Worm (Caenorhabditis elegans): ENCODE results near the gene F19B10.4.

Gene F19B10.4

ce11 chrII:3659776-3660175 lies at the start of gene F19B10.4:
Gene F19B10.4 (plus strand): TSS chrII:3660076.
- TF ChIP-seq tab-1 (GFP tag; IDR thresholded peaks at IDR 0.05) = no peak

DNA sequence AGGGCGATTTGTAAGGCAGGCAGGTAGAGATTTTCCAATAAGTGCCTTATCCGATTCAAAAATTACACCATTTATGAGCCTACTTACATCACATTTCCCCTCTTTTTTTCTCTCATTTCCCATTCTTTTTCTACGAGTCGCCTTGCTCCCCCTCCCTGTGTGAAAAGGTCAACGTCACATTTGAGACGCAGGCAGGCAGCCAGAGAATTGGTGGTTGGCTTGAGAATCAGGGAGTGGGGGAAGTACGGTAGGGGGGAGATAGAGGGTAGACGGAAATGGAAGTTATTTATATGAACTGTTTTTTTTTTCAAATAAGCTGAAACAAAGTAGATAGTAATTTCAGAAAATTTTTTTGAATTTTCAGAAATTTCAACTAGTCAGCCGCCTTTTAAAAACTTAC lies 43.3 kb upstream of the F19B10.4 start:
- TF ChIP-seq cog-1 (tag; optimal IDR thresholded peaks at IDR 0.05) (no peak), tab-1 (GFP tag; IDR thresholded peaks at IDR 0.05) (no peak), klf-2 (GFP tag; conservative IDR thresholded peaks at IDR 0.05) (no peak), ref-1 (GFP tag; conservative IDR thresholded peaks at IDR 0.05) (no peak), ztf-29 (GFP tag; IDR thresholded peaks at IDR 0.05) (no peak), T22C8.4 (GFP tag; IDR thresholded peaks at IDR 0.05) (no peak), ztf-23 (GFP tag; IDR thresholded peaks at IDR 0.05) (no peak), med-1 (GFP tag; optimal IDR thresholded peaks at IDR 0.05; ENCODE audit: insufficient read depth) (no peak), flt-1 (GFP tag; IDR thresholded peaks at IDR 0.05) (no peak)

- TF ChIP-seq ztf-29 (GFP tag; IDR thresholded peaks at IDR 0.05) = no peak
- TF ChIP-seq klf-2 (GFP tag; conservative IDR thresholded peaks at IDR 0.05) = no peak
- no peak for TF ChIP-seq cog-1 (tag; optimal IDR thresholded peaks at IDR 0.05)
- TF ChIP-seq ref-1 (GFP tag; conservative IDR thresholded peaks at IDR 0.05) = no peak
- no peak for TF ChIP-seq tab-1 (GFP tag; IDR thresholded peaks at IDR 0.05)
- TF ChIP-seq T22C8.4 (GFP tag; IDR thresholded peaks at IDR 0.05) = no peak
- no peak for TF ChIP-seq med-1 (GFP tag; optimal IDR thresholded peaks at IDR 0.05; ENCODE audit: insufficient read depth)
- TF ChIP-seq flt-1 (GFP tag; IDR thresholded peaks at IDR 0.05) = no peak
- TF ChIP-seq ztf-23 (GFP tag; IDR thresholded peaks at IDR 0.05) = no peak
Measured at ce11 chrII:3617512-3617911, 42.4 kb upstream of the F19B10.4 start, which contains the start of gene F40E12.1. Gene F40E12.1 (plus strand): TSS chrII:3617812.

DNA sequence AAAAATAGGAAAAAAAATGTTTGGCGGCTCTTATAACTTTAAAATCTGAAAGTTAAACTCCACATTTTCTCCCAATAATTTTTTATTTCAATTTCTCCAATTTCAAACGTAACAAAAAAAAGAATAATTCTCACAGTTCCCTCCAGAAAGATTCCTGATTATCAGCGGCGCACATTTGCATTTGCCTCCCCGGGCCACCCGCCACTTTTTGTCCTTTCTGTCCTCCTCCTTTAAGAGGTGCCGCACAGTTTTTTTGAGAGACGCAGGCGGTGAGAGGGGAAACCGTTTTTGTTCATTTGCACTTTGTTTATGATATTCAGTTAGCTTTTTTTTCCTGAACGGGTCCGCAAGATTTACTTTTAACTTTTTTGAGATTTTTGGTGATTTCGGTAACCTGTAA lies 39.0 kb upstream of the F19B10.4 start:
- TF ChIP-seq T22C8.4 (GFP tag; IDR thresholded peaks at IDR 0.05) (no peak), ztf-29 (GFP tag; IDR thresholded peaks at IDR 0.05) (no peak), tab-1 (GFP tag; IDR thresholded peaks at IDR 0.05) (no peak), flt-1 (GFP tag; IDR thresholded peaks at IDR 0.05) (no peak), med-1 (GFP tag; optimal IDR thresholded peaks at IDR 0.05; ENCODE audit: insufficient read depth) (no peak), cog-1 (tag; optimal IDR thresholded peaks at IDR 0.05) (no peak), ztf-23 (GFP tag; IDR thresholded peaks at IDR 0.05) (no peak), ref-1 (GFP tag; conservative IDR thresholded peaks at IDR 0.05) (no peak), klf-2 (GFP tag; conservative IDR thresholded peaks at IDR 0.05) (no peak)

DNA sequence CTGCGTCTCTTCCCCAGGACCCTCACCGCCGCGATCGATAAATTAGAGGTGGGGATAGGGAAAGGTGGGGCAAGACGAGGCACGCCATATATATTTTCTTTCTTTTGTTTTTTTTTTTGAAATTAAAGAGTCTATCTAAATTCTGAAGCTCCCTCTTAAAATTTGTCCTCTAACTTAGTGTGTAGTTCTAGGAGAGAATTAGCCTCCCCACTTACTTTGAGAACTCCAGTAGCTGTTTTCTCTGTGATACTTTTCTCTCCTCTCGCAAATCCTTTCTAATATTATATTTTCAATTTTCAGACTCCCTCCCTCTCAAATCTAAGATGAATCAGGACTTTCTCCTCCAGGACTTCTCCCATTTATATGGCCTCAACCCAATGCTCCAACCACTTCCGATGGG lies 37.9 kb upstream of the F19B10.4 start, which contains the start of gene M151.7:
M151.7 (plus strand) TSS at position 301 of the 400 bp plus-strand sequence.
- no peak for TF ChIP-seq klf-2 (GFP tag; conservative IDR thresholded peaks at IDR 0.05)
- TF ChIP-seq flt-1 (GFP tag; IDR thresholded peaks at IDR 0.05) = no peak
- no peak for TF ChIP-seq tab-1 (GFP tag; IDR thresholded peaks at IDR 0.05)
- no peak for TF ChIP-seq med-1 (GFP tag; optimal IDR thresholded peaks at IDR 0.05; ENCODE audit: insufficient read depth)
- no peak for TF ChIP-seq cog-1 (tag; optimal IDR thresholded peaks at IDR 0.05)
- TF ChIP-seq T22C8.4 (GFP tag; IDR thresholded peaks at IDR 0.05) = no peak
- TF ChIP-seq ztf-23 (GFP tag; IDR thresholded peaks at IDR 0.05) = no peak
- TF ChIP-seq ztf-29 (GFP tag; IDR thresholded peaks at IDR 0.05) = no peak
- no peak for TF ChIP-seq ref-1 (GFP tag; conservative IDR thresholded peaks at IDR 0.05)

ce11 chrII:3626872-3627271 lies 33.0 kb upstream of the F19B10.4 start, which contains the start of gene M151.3:
Gene M151.3 (plus strand): TSS chrII:3627172.
- TF ChIP-seq cog-1 (tag; optimal IDR thresholded peaks at IDR 0.05) (no peak), ztf-29 (GFP tag; IDR thresholded peaks at IDR 0.05) (no peak)

- no peak for TF ChIP-seq klf-2 (GFP tag; conservative IDR thresholded peaks at IDR 0.05)
- TF ChIP-seq ztf-23 (GFP tag; IDR thresholded peaks at IDR 0.05) = no peak
- no peak for TF ChIP-seq flt-1 (GFP tag; IDR thresholded peaks at IDR 0.05)
- TF ChIP-seq med-1 (GFP tag; optimal IDR thresholded peaks at IDR 0.05; ENCODE audit: insufficient read depth) = no peak
- TF ChIP-seq tab-1 (GFP tag; IDR thresholded peaks at IDR 0.05) = no peak
Measured at ce11 chrII:3630810-3631209, 29.1 kb upstream of the F19B10.4 start, which contains the start of gene M151.2. Gene M151.2 (plus strand): TSS chrII:3631110.

DNA sequence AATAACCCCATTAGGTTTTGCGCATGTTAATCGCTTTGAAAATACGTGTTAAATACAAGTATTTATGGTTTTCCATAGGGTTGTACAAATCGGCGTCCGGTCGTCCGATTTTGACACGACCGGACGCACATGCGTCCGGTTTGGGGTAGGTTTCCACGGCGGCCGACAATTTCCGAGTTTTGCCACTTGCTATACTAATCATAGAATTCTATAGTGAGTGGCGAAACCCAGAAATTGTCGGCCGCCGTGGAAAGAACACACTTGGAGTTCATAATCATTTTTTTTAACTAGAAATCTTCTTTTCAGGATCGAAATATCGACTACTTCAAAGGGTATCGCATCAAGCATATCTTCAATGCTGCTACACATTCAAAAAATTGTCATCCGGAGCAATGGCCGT lies 25.1 kb upstream of the F19B10.4 start:
- TF ChIP-seq flt-1 (GFP tag; IDR thresholded peaks at IDR 0.05) = no peak
- no peak for TF ChIP-seq klf-2 (GFP tag; conservative IDR thresholded peaks at IDR 0.05)
- no peak for TF ChIP-seq cog-1 (tag; optimal IDR thresholded peaks at IDR 0.05)
- no peak for TF ChIP-seq ref-1 (GFP tag; conservative IDR thresholded peaks at IDR 0.05)
- TF ChIP-seq med-1 (GFP tag; optimal IDR thresholded peaks at IDR 0.05; ENCODE audit: insufficient read depth) = no peak
- no peak for TF ChIP-seq ztf-29 (GFP tag; IDR thresholded peaks at IDR 0.05)
- TF ChIP-seq T22C8.4 (GFP tag; IDR thresholded peaks at IDR 0.05) = no peak
- TF ChIP-seq ztf-23 (GFP tag; IDR thresholded peaks at IDR 0.05) = no peak
- TF ChIP-seq tab-1 (GFP tag; IDR thresholded peaks at IDR 0.05) = no peak

DNA sequence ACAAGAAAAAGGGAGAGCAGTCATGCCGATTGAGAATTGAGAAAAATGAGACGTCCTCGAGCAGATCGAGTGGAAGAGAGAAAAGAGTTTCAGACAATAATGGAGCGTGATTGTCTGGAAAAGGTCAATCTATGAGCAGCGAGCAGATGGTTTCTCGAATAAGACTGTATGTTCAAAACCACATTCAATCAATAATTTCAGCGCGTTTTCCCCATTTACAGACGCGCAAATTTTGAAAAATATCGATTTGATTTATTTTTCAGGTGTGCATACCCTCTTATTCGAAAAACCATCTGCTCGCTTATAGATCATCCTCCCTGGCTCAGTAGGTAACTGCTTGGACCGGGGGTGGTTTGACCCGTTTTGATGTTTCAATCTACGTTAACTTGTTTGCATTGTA lies 20.6 kb upstream of the F19B10.4 start, which contains the start of gene fbxb-31:
fbxb-31 (minus strand) TSS at position 101 of the 400 bp plus-strand sequence.
- TF ChIP-seq ztf-23 (GFP tag; IDR thresholded peaks at IDR 0.05) (no peak), tab-1 (GFP tag; IDR thresholded peaks at IDR 0.05) (no peak)

- TF ChIP-seq klf-2 (GFP tag; conservative IDR thresholded peaks at IDR 0.05) = no peak
- no peak for TF ChIP-seq tab-1 (GFP tag; IDR thresholded peaks at IDR 0.05)
- no peak for TF ChIP-seq cog-1 (tag; optimal IDR thresholded peaks at IDR 0.05)
- no peak for TF ChIP-seq T22C8.4 (GFP tag; IDR thresholded peaks at IDR 0.05)
- no peak for TF ChIP-seq ref-1 (GFP tag; conservative IDR thresholded peaks at IDR 0.05)
- no peak for TF ChIP-seq ztf-29 (GFP tag; IDR thresholded peaks at IDR 0.05)
- TF ChIP-seq flt-1 (GFP tag; IDR thresholded peaks at IDR 0.05) = no peak
- no peak for TF ChIP-seq ztf-23 (GFP tag; IDR thresholded peaks at IDR 0.05)
- no peak for TF ChIP-seq med-1 (GFP tag; optimal IDR thresholded peaks at IDR 0.05; ENCODE audit: insufficient read depth)
Measured at ce11 chrII:3640197-3640596, 19.7 kb upstream of the F19B10.4 start, which contains the start of gene M151.10. Gene M151.10 (minus strand): TSS chrII:3640297.

DNA sequence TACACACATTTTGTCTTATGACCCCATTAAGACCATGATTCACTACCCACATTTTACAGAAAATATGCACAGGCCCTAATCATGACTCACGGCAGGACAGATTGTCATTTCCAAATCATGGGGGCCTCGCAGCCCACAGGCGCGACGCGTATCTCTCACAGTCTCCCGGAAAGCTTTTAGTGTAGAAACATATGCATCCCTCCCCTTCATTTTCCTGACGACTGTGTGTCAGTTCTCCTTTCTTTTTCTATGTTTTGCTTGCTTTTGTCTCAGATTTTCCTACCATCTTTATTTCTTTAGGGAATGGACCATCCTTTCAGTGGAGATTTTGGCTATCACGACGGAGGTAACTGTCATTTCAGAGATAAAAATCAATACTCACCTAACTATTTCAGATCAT lies 18.7 kb upstream of the F19B10.4 start, which contains the start of gene M151.1:
M151.1 (plus strand) TSS at position 301 of the 400 bp plus-strand sequence.
- TF ChIP-seq flt-1 (GFP tag; IDR thresholded peaks at IDR 0.05) (no peak), klf-2 (GFP tag; conservative IDR thresholded peaks at IDR 0.05) (no peak), ztf-29 (GFP tag; IDR thresholded peaks at IDR 0.05) (no peak), ztf-23 (GFP tag; IDR thresholded peaks at IDR 0.05) (no peak), med-1 (GFP tag; optimal IDR thresholded peaks at IDR 0.05; ENCODE audit: insufficient read depth) (no peak), cog-1 (tag; optimal IDR thresholded peaks at IDR 0.05) (no peak), ref-1 (GFP tag; conservative IDR thresholded peaks at IDR 0.05) (no peak), tab-1 (GFP tag; IDR thresholded peaks at IDR 0.05) (no peak), T22C8.4 (GFP tag; IDR thresholded peaks at IDR 0.05) (no peak)

All from whole organism, midembryonic.